Fruit fly (Drosophila melanogaster) whole organism, embryonic: ENCODE data around the gene SelT.

Experiments used
- BtbVII ChIP-seq: fragments of 200-800 bp; sonication (Bioruptor generic); optimal IDR thresholded peaks from 3 replicates; lab custom pipeline; 2017; ENCODE audit warnings: missing biosample characterization, mild to moderate bottlenecking, missing genetic modification characterization
- C15 ChIP-seq: fragments of 200-800 bp; sonication (Bioruptor generic); IDR thresholded peaks from 3 replicates; pipeline ENCODE4 v1.3.6; 2022; ENCODE audit warnings: missing biosample characterization, missing genetic modification characterization
- CG1024 ChIP-seq: fragments of 200-800 bp; sonication (Bioruptor generic); IDR thresholded peaks from 2 replicates; pipeline ENCODE4 v1.3.6; 2022; ENCODE audit warnings: missing biosample characterization, missing genetic modification characterization
- CG11696 ChIP-seq: fragments of 200-800 bp; sonication (Bioruptor generic); IDR thresholded peaks from 2 replicates; pipeline ENCODE4 v1.3.6; 2022; ENCODE audit warnings: missing biosample characterization, missing genetic modification characterization
- CG12071 ChIP-seq: fragments of 200-800 bp; sonication (Bioruptor generic); optimal IDR thresholded peaks from 3 replicates; lab custom pipeline; 2018; ENCODE audit warnings: missing biosample characterization, mild to moderate bottlenecking, missing genetic modification characterization
- CG12769 ChIP-seq: fragments of 200-800 bp; sonication (Bioruptor generic); optimal IDR thresholded peaks from 2 replicates; lab custom pipeline; 2019; ENCODE audit warnings: missing biosample characterization, mild to moderate bottlenecking, missing genetic modification characterization, moderate library complexity
- CG14441 ChIP-seq: fragments of 200-800 bp; sonication (Bioruptor generic); IDR thresholded peaks from 2 replicates; pipeline ENCODE4 v1.3.6; 2022; ENCODE audit warnings: missing biosample characterization, missing genetic modification characterization
- CG17328 ChIP-seq: fragments of 200-800 bp; sonication (Bioruptor generic); IDR thresholded peaks from 2 replicates; pipeline ENCODE4 v1.3.6; 2022; ENCODE audit warnings: missing biosample characterization, missing genetic modification characterization
- CG17612 ChIP-seq: fragments of 200-800 bp; sonication (Bioruptor generic); IDR thresholded peaks from 2 replicates; pipeline ENCODE4 v1.3.6; 2022; ENCODE audit warnings: missing biosample characterization, missing genetic modification characterization
- CG18599 ChIP-seq: fragments of 200-800 bp; sonication (Bioruptor generic); optimal IDR thresholded peaks from 3 replicates; lab custom pipeline; 2017; ENCODE audit warnings: missing biosample characterization, missing genetic modification characterization, mild to moderate bottlenecking, moderate library complexity, missing genetic modification reagents
- CG2129 ChIP-seq: fragments of 200-800 bp; sonication (Bioruptor generic); IDR thresholded peaks from 2 replicates; pipeline ENCODE4 v1.3.6; 2022; ENCODE audit warnings: missing biosample characterization, missing genetic modification characterization; ENCODE audit not compliant: partially characterized antibody
- CG31224 ChIP-seq: fragments of 200-800 bp; sonication (Bioruptor generic); IDR thresholded peaks from 2 replicates; pipeline ENCODE4 v1.3.6; 2022; ENCODE audit warnings: missing biosample characterization, missing genetic modification characterization
- CG31441 ChIP-seq: fragments of 200-800 bp; sonication (Bioruptor generic); IDR thresholded peaks from 2 replicates; pipeline ENCODE4 v1.3.6; 2022; ENCODE audit warnings: missing biosample characterization, missing genetic modification characterization
- CG34422 ChIP-seq: fragments of 200-800 bp; sonication (Bioruptor generic); IDR thresholded peaks from 3 replicates; pipeline ENCODE4 v1.3.6; 2022; ENCODE audit warnings: missing biosample characterization, missing genetic modification characterization
- CG4617 ChIP-seq: fragments of 200-800 bp; sonication (Bioruptor generic); optimal IDR thresholded peaks from 3 replicates; lab custom pipeline; 2016; ENCODE audit warnings: missing biosample characterization, missing genetic modification characterization, borderline replicate concordance
- CG7556 ChIP-seq: fragments of 200-800 bp; sonication (Bioruptor generic); optimal IDR thresholded peaks from 2 replicates; lab custom pipeline; 2017; ENCODE audit warnings: missing biosample characterization, mild to moderate bottlenecking, missing genetic modification characterization
- Dek ChIP-seq: fragments of 200-800 bp; sonication (Bioruptor generic); optimal IDR thresholded peaks from 3 replicates; lab custom pipeline; 2019; ENCODE audit warnings: missing biosample characterization, mild to moderate bottlenecking, missing genetic modification characterization, moderate library complexity
- Fer2 ChIP-seq: fragments of 200-800 bp; sonication (Bioruptor generic); optimal IDR thresholded peaks from 2 replicates; lab custom pipeline; 2018; ENCODE audit warnings: missing biosample characterization, mild to moderate bottlenecking, missing genetic modification characterization, moderate library complexity
- Gsc ChIP-seq: fragments of 200-800 bp; sonication (Bioruptor generic); IDR thresholded peaks from 2 replicates; pipeline ENCODE4 v1.3.6; 2022; ENCODE audit warnings: missing biosample characterization, missing genetic modification characterization
- H15 ChIP-seq: fragments of 200-800 bp; sonication (Bioruptor generic); IDR thresholded peaks from 3 replicates; pipeline ENCODE4 v1.3.6; 2022; ENCODE audit warnings: missing biosample characterization, missing genetic modification characterization
- HLH54F ChIP-seq: fragments of 200-800 bp; sonication (Bioruptor generic); optimal IDR thresholded peaks from 3 replicates; lab custom pipeline; 2016; ENCODE audit warnings: missing biosample characterization, missing genetic modification characterization
- Max ChIP-seq: fragments of 200-800 bp; sonication (Bioruptor generic); optimal IDR thresholded peaks from 2 replicates; lab custom pipeline; 2016; ENCODE audit warnings: missing biosample characterization, mild to moderate bottlenecking, missing genetic modification characterization
- Mes4 ChIP-seq: fragments of 200-800 bp; sonication (Bioruptor generic); optimal IDR thresholded peaks from 2 replicates; lab custom pipeline; 2016; ENCODE audit warnings: missing biosample characterization, missing genetic modification characterization
- Sox100B ChIP-seq: fragments of 200-800 bp; sonication (Bioruptor generic); optimal IDR thresholded peaks from 3 replicates; lab custom pipeline; 2018; ENCODE audit warnings: missing biosample characterization, mild to moderate bottlenecking, missing genetic modification characterization
- YL-1 ChIP-seq: fragments of 200-800 bp; sonication (Bioruptor generic); optimal IDR thresholded peaks from 3 replicates; lab custom pipeline; 2017; ENCODE audit warnings: missing biosample characterization, mild to moderate bottlenecking, missing genetic modification characterization
- abd-A ChIP-seq: fragments of 200-800 bp; sonication (Bioruptor generic); optimal IDR thresholded peaks from 3 replicates; lab custom pipeline; 2019; ENCODE audit warnings: missing biosample characterization, mild to moderate bottlenecking, missing genetic modification characterization, moderate library complexity
- cg ChIP-seq: fragments of 200-800 bp; sonication (Bioruptor generic); optimal IDR thresholded peaks from 3 replicates; lab custom pipeline; 2019; ENCODE audit warnings: missing biosample characterization, mild to moderate bottlenecking, missing genetic modification characterization, moderate library complexity
- da ChIP-seq: fragments of 200-800 bp; sonication (Bioruptor generic); optimal IDR thresholded peaks from 2 replicates; lab custom pipeline; 2016; ENCODE audit warnings: missing biosample characterization, missing genetic modification characterization
- dm ChIP-seq: fragments of 200-800 bp; sonication (Bioruptor generic); optimal IDR thresholded peaks from 3 replicates; lab custom pipeline; 2016; ENCODE audit warnings: missing biosample characterization, missing genetic modification characterization
- dpn ChIP-seq, 2 experiments: fragments of 200-800 bp; sonication (Bioruptor generic); optimal IDR thresholded peaks; 3 replicates each; lab custom pipeline; 2016; ENCODE audit warnings: missing biosample characterization in 2 of 2, missing genetic modification characterization in 2 of 2
- eyg ChIP-seq: fragments of 200-800 bp; sonication (Bioruptor generic); optimal IDR thresholded peaks from 3 replicates; lab custom pipeline; 2016; ENCODE audit warnings: missing biosample characterization, missing genetic modification characterization
- fru ChIP-seq: fragments of >200 bp; optimal IDR thresholded peaks from 2 replicates; lab custom pipeline; 2017
- ind ChIP-seq: fragments of 200-800 bp; sonication (Bioruptor generic); optimal IDR thresholded peaks from 3 replicates; lab custom pipeline; 2016; ENCODE audit warnings: missing biosample characterization, missing genetic modification characterization
- klu ChIP-seq: fragments of 200-800 bp; sonication (Bioruptor generic); IDR thresholded peaks from 2 replicates; pipeline ENCODE4 v1.3.6; 2022; ENCODE audit warnings: missing biosample characterization, missing genetic modification characterization
- knrl ChIP-seq: fragments of 200-800 bp; sonication (Bioruptor generic); IDR thresholded peaks from 3 replicates; pipeline ENCODE4 v1.3.6; 2022; ENCODE audit warnings: missing biosample characterization, missing genetic modification characterization; ENCODE audit not compliant: partially characterized antibody
- lov ChIP-seq, 2 experiments: fragments of 200-800 bp in 1 of 2; fragments of >200 bp in 1 of 2; sonication (Bioruptor generic) in 1 of 2; IDR thresholded peaks in 1 of 2; optimal IDR thresholded peaks in 1 of 2; 2 replicates in 1 of 2; 3 replicates in 1 of 2; pipeline versions ENCODE4 v1.3.6 to Lab custom; 2017 to 2022; ENCODE audit warnings: missing biosample characterization in 1 of 2, missing genetic modification characterization in 1 of 2
- mld ChIP-seq: fragments of 200-800 bp; sonication (Bioruptor generic); IDR thresholded peaks from 3 replicates; pipeline ENCODE4 v1.3.6; 2022; ENCODE audit warnings: missing biosample characterization, missing genetic modification characterization; ENCODE audit not compliant: partially characterized antibody
- phol ChIP-seq: fragments of 200-800 bp; sonication (Bioruptor generic); optimal IDR thresholded peaks from 3 replicates; lab custom pipeline; 2018; ENCODE audit warnings: missing biosample characterization, mild to moderate bottlenecking, missing genetic modification characterization, moderate library complexity
- pros ChIP-seq: fragments of 200-800 bp; sonication (Bioruptor generic); optimal IDR thresholded peaks from 3 replicates; lab custom pipeline; 2019; ENCODE audit warnings: missing biosample characterization, mild to moderate bottlenecking, missing genetic modification characterization, moderate library complexity
- ranshi ChIP-seq: fragments of 200-800 bp; sonication (Bioruptor generic); IDR thresholded peaks from 2 replicates; pipeline ENCODE4 v1.3.6; 2022; ENCODE audit warnings: missing biosample characterization, missing genetic modification characterization
- row ChIP-seq: fragments of 200-800 bp; sonication (Bioruptor generic); IDR thresholded peaks from 3 replicates; pipeline ENCODE4 v1.3.6; 2022; ENCODE audit warnings: missing biosample characterization, missing genetic modification characterization
- sob ChIP-seq: fragments of 200-800 bp; sonication (Bioruptor generic); IDR thresholded peaks from 2 replicates; pipeline ENCODE4 v1.3.6; 2022; ENCODE audit warnings: missing biosample characterization, missing genetic modification characterization
- tgo ChIP-seq: fragments of 200-800 bp; sonication (Bioruptor generic); IDR thresholded peaks from 3 replicates; pipeline ENCODE4 v1.3.6; 2022; ENCODE audit warnings: missing biosample characterization, missing genetic modification characterization
- tll ChIP-seq, 2 experiments: fragments of 200-800 bp in 1 of 2; fragments of >200 bp in 1 of 2; sonication (Bioruptor generic) in 1 of 2; optimal IDR thresholded peaks; 2 replicates each; lab custom pipeline; 2017 to 2019; ENCODE audit warnings: missing biosample characterization in 2 of 2, missing genetic modification characterization in 2 of 2, mild to moderate bottlenecking in 1 of 2, moderate library complexity in 1 of 2
- wdn ChIP-seq: fragments of 200-800 bp; sonication (Bioruptor generic); IDR thresholded peaks from 2 replicates; pipeline ENCODE4 v1.3.6; 2022; ENCODE audit warnings: missing biosample characterization, missing genetic modification characterization
- zen2 ChIP-seq: fragments of 200-800 bp; sonication (Bioruptor generic); IDR thresholded peaks from 3 replicates; pipeline ENCODE4 v1.3.6; 2022; ENCODE audit warnings: missing biosample characterization, missing genetic modification characterization; ENCODE audit not compliant: partially characterized antibody
- zfh1 ChIP-seq: fragments of 200-800 bp; sonication (Bioruptor generic); IDR thresholded peaks from 3 replicates; pipeline ENCODE4 v1.3.6; 2022; ENCODE audit warnings: missing biosample characterization, missing genetic modification characterization

The SelT gene

DNA sequence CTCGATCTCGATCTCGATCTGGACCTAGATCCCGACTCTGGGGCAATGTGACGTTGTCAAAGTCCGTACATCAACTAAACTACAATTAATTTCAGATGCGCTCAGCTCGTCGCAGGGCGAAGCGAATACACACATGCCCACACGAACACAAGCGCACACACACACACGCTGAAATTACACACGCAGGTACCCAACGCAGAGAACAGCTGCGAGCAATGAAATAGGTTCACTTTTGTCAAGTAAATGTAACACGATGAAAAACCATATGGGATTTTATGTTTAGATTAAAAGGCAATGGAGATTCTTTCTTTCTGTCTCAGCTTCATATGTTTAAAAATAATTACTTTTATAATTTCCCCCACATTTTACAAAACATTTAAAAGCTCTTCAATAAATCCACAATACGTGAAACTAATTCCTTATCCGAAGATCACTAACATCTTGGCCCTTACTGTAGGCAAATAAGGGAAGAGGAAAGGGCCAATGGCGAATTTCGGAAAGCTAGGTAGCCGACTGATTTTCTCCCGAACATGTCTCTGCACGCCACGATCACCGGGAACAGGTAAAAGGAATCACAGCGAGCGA is 10.3 kb upstream of the SelT start (continued):
- TF ChIP-seq abd-A (tag; lab: Kevin White, UChicago), result peak; percentile 9
- peak; percentile 90 for TF ChIP-seq row
- TF ChIP-seq CG18599 (GFP tag; lab: Kevin White, UChicago), result peak; percentile 85
- peak; percentile 75 for TF ChIP-seq sob (GFP tag; lab: Robert Waterston, UW)
- TF ChIP-seq BtbVII, result peak; percentile 84
- TF ChIP-seq Dek (tag; lab: Kevin White, UChicago), result peak; percentile 89
- TF ChIP-seq Fer2, result peak; percentile 75
- peak; percentile 34 for TF ChIP-seq CG4617
- no peak for TF ChIP-seq dm (GFP tag; lab: Kevin White, UChicago)
- TF ChIP-seq Max (GFP tag; lab: Kevin White, UChicago), result peak; percentile 78

DNA sequence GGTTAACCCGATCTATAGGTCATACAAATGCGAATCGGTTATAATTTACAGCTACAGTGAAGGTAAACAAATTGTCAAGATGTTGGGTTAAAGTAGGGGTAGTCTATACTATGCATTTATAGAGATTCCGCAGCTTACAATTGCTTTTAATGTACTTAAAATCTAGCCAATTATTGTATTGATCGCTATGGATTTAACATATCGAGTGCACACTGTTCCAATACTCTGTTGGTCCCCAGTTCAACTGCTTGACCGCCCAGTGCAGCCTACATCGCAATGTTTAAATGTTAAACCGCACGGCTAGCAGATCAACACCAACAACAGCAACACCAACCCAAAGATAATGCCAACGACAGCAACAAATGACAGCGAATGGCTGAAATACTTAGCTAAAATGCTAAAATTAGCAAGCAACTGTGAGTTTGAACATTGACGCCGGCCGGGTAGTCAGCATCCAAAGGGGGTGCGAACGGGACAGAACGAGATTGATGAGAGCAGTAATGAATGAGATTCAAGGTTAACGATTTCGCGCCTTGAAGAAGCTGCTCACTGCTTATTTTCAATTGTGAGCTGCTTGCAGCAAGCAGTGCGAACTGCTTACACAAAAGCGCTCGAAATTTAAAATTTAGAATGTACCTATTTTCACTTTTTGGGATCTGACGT is 9.7 kb upstream of the SelT start:
- TF ChIP-seq CG11696 (GFP tag; lab: Robert Waterston, UW), result no peak
- TF ChIP-seq CG1024 (GFP tag; lab: Robert Waterston, UW), result 0 out of 2 replicates have a peak, but pooled peaks have one; percentile 11
- peak; percentile 72 for TF ChIP-seq zfh1 (GFP tag; lab: Robert Waterston, UW)
- TF ChIP-seq wdn (GFP tag; lab: Robert Waterston, UW), result no peak
- TF ChIP-seq Sox100B, result no peak
- TF ChIP-seq CG12071 (GFP tag; lab: Kevin White, UChicago), result no peak
- TF ChIP-seq ind (GFP tag; lab: Kevin White, UChicago), result no peak
- TF ChIP-seq eyg (GFP tag; lab: Kevin White, UChicago), result no peak
- TF ChIP-seq CG17612 (GFP tag; lab: Robert Waterston, UW), result peak; percentile 44
- TF ChIP-seq fru (lab: Kevin White, UChicago), result no peak
- no peak for TF ChIP-seq CG31441 (GFP tag; lab: Robert Waterston, UW)
- peak; percentile 15; the same call in 1 of the 2 replicates for TF ChIP-seq CG31224 (GFP tag; lab: Robert Waterston, UW)
- no peak for TF ChIP-seq CG2129
- TF ChIP-seq klu (GFP tag; lab: Robert Waterston, UW), result 0 out of 2 replicates have a peak, but pooled peaks have one; percentile 5
- no peak for TF ChIP-seq HLH54F (GFP tag; lab: Kevin White, UChicago)
- TF ChIP-seq CG34422 (GFP tag; lab: Robert Waterston, UW), result peak; percentile 59; the same call in 1 of the 3 replicates
- no peak for TF ChIP-seq phol
- TF ChIP-seq tll (GFP tag; optimal IDR thresholded peaks at IDR 0.05; lab: Kevin White, UChicago), result no peak
- TF ChIP-seq CG17328 (GFP tag; lab: Robert Waterston, UW), result peak; percentile 64
- peak; percentile 41; the same call in 1 of the 2 replicates for TF ChIP-seq ranshi (GFP tag; lab: Robert Waterston, UW)
- peak; percentile 48; the same call in 2 of the 3 replicates for TF ChIP-seq H15 (GFP tag; lab: Robert Waterston, UW)
- no peak for TF ChIP-seq Mes4
- no peak for TF ChIP-seq C15 (GFP tag; lab: Robert Waterston, UW)
- TF ChIP-seq CG14441 (GFP tag; lab: Robert Waterston, UW), result peak; percentile 65
- TF ChIP-seq knrl (GFP tag; lab: Robert Waterston, UW), result peak; percentile 63; the same call in 1 of the 3 replicates
- peak in 1 of 2 experiments; percentile 4 for TF ChIP-seq dpn (GFP tag; optimal IDR thresholded peaks at IDR 0.05; lab: Kevin White, UChicago)
- no peak for TF ChIP-seq mld (GFP tag; lab: Robert Waterston, UW)
- TF ChIP-seq tgo, result no peak; the same call in 2 of the 3 replicates
- no peak for TF ChIP-seq cg (GFP tag; lab: Kevin White, UChicago)
- TF ChIP-seq lov (optimal IDR thresholded peaks at IDR 0.05; lab: Kevin White, UChicago), result no peak
- peak; percentile 73; the same call in 2 of the 3 replicates for TF ChIP-seq lov (GFP tag; IDR thresholded peaks at IDR 0.05; lab: Robert Waterston, UW)
- TF ChIP-seq YL-1, result peak; percentile 6
- peak; percentile 65 for TF ChIP-seq pros (GFP tag; lab: Kevin White, UChicago)
- peak; percentile 21 for TF ChIP-seq CG12769 (tag; lab: Kevin White, UChicago)
- TF ChIP-seq CG7556 (GFP tag; lab: Kevin White, UChicago), result no peak
- TF ChIP-seq Gsc (GFP tag; lab: Robert Waterston, UW), result peak; percentile 38; the same call in 1 of the 2 replicates
- no peak for TF ChIP-seq zen2 (GFP tag; lab: Robert Waterston, UW)
- TF ChIP-seq da (GFP tag; lab: Kevin White, UChicago), result no peak
